Fruit fly (Drosophila melanogaster): ENCODE measurements around the gene spi.
A peak's percentile ranks its signal among the peaks of the same experiment; 100 is the strongest.

The spi gene

dm6 chr2L:19533247-19533646 is 43.9 kb downstream of the spi start, which contains the start of gene CG33116 (continued):
- TF ChIP-seq CG2129 (GFP tag; IDR thresholded peaks at IDR 0.05; ENCODE audit: partially characterized antibody) = no peak
- no peak for TF ChIP-seq z (GFP tag; IDR thresholded peaks at IDR 0.05)
- TF ChIP-seq bigmax (GFP tag; optimal IDR thresholded peaks at IDR 0.05) = peak; percentile 5
- TF ChIP-seq pros (GFP tag; optimal IDR thresholded peaks at IDR 0.05) = no peak
- TF ChIP-seq CG30020 (tag; optimal IDR thresholded peaks at IDR 0.05) = peak; percentile 61
- peak; percentile 82 for TF ChIP-seq Ptx1 (GFP tag; IDR thresholded peaks at IDR 0.05)
- TF ChIP-seq al (GFP tag; IDR thresholded peaks at IDR 0.05) = peak; percentile 51
- no peak for TF ChIP-seq CG15073 (GFP tag; optimal IDR thresholded peaks at IDR 0.05)
- TF ChIP-seq CG3847 (GFP tag; IDR thresholded peaks at IDR 0.05) = peak; percentile 83
- peak; percentile 39 for TF ChIP-seq CG12104 (GFP tag; optimal IDR thresholded peaks at IDR 0.05)
- TF ChIP-seq CG17912 (GFP tag; optimal IDR thresholded peaks at IDR 0.05) = peak; percentile 56
- TF ChIP-seq CG12744 (GFP tag; optimal IDR thresholded peaks at IDR 0.05) = peak; percentile 71
- TF ChIP-seq CG3163 (GFP tag; optimal IDR thresholded peaks at IDR 0.05) = peak; percentile 72
- TF ChIP-seq CG10366 (GFP tag; IDR thresholded peaks at IDR 0.05) = peak; percentile 70
- TF ChIP-seq CG15011 (GFP tag; optimal IDR thresholded peaks at IDR 0.05) = peak; percentile 48
- peak; percentile 89; the same call in 2 of the 3 replicates for TF ChIP-seq CG2199 (GFP tag; IDR thresholded peaks at IDR 0.05)
- TF ChIP-seq dan (GFP tag; IDR thresholded peaks at IDR 0.05) = no peak
- peak; percentile 85 for TF ChIP-seq gem (tag; optimal IDR thresholded peaks at IDR 0.05)
- peak; percentile 77 for TF ChIP-seq MTF-1 (GFP tag; optimal IDR thresholded peaks at IDR 0.05; ENCODE audit: borderline replicate concordance)
- TF ChIP-seq CG34422 (GFP tag; IDR thresholded peaks at IDR 0.05) = peak; percentile 95; the same call in 2 of the 3 replicates
- TF ChIP-seq Eip74EF (GFP tag; optimal IDR thresholded peaks at IDR 0.05) = peak in 1 of 2 experiments; percentile 53
- peak; percentile 68 for TF ChIP-seq YL-1 (GFP tag; optimal IDR thresholded peaks at IDR 0.05)
- TF ChIP-seq ftz-f1 (GFP tag; optimal IDR thresholded peaks at IDR 0.05) = peak; percentile 39
- TF ChIP-seq CTCF (GFP tag; optimal IDR thresholded peaks at IDR 0.05) = peak; percentile 30
- no peak for TF ChIP-seq sna (GFP tag; IDR thresholded peaks at IDR 0.05; ENCODE audit: partially characterized antibody)
- TF ChIP-seq NC2β (GFP tag; optimal IDR thresholded peaks at IDR 0.05) = peak; percentile 84
- TF ChIP-seq usp (GFP tag; optimal IDR thresholded peaks at IDR 0.05) = no peak
- TF ChIP-seq CHES-1-like (GFP tag; optimal IDR thresholded peaks at IDR 0.05) = peak; percentile 81
- TF ChIP-seq CG7556 (GFP tag; optimal IDR thresholded peaks at IDR 0.05) = peak; percentile 79
- TF ChIP-seq H2.0 (GFP tag; IDR thresholded peaks at IDR 0.05) = peak; percentile 79
- no peak for TF ChIP-seq fru (optimal IDR thresholded peaks at IDR 0.05)
- TF ChIP-seq sens (GFP tag) = peak; percentile 97
- TF ChIP-seq croc (GFP tag; conservative IDR thresholded peaks at IDR 0.05) = peak; percentile 46; the same call in 2 of the 3 replicates
- peak; percentile 92 for TF ChIP-seq ci (GFP tag; IDR thresholded peaks at IDR 0.05)
- peak; percentile 56; the same call in 1 of the 2 replicates for TF ChIP-seq Oaz (GFP tag; IDR thresholded peaks at IDR 0.05)
- peak; percentile 76 for TF ChIP-seq cg (GFP tag; optimal IDR thresholded peaks at IDR 0.05)
- TF ChIP-seq CG6791 (GFP tag; IDR thresholded peaks at IDR 0.05; ENCODE audit: partially characterized antibody) = peak; percentile 42; the same call in 1 of the 3 replicates
- peak; percentile 24; the same call in 1 of the 2 replicates for TF ChIP-seq peb (GFP tag; IDR thresholded peaks at IDR 0.05)
- TF ChIP-seq emc (GFP tag; optimal IDR thresholded peaks at IDR 0.05) = peak; percentile 28
- TF ChIP-seq CG10543 (GFP tag; optimal IDR thresholded peaks at IDR 0.05) = peak; percentile 49
- TF ChIP-seq TFAM (GFP tag; optimal IDR thresholded peaks at IDR 0.05) = peak; percentile 23
- peak; percentile 77 for TF ChIP-seq CG11723 (GFP tag; optimal IDR thresholded peaks at IDR 0.05)
- TF ChIP-seq ac (GFP tag; optimal IDR thresholded peaks at IDR 0.05) = peak; percentile 52
- TF ChIP-seq CG12299 (tag; optimal IDR thresholded peaks at IDR 0.05) = peak; percentile 45
- TF ChIP-seq CG3065 (GFP tag; optimal IDR thresholded peaks at IDR 0.05) = peak; percentile 18
- TF ChIP-seq Bgb (GFP tag; IDR thresholded peaks at IDR 0.05; ENCODE audit: partially characterized antibody) = peak; percentile 27; the same call in 1 of the 2 replicates
- peak; percentile 76 for TF ChIP-seq CG1529 (GFP tag; optimal IDR thresholded peaks at IDR 0.05)
- TF ChIP-seq Awh (GFP tag; IDR thresholded peaks at IDR 0.05) = peak; percentile 71; the same call in 1 of the 2 replicates
- TF ChIP-seq chn (GFP tag; optimal IDR thresholded peaks at IDR 0.05) = peak; percentile 90
- 0 out of 2 replicates have a peak, but pooled peaks have one; percentile 13 for TF ChIP-seq CG7372 (GFP tag; IDR thresholded peaks at IDR 0.05)
- TF ChIP-seq gfzf (GFP tag; optimal IDR thresholded peaks at IDR 0.05) = peak; percentile 17
- peak; percentile 49 for TF ChIP-seq trh (GFP tag; optimal IDR thresholded peaks at IDR 0.05)
